Fruit fly (Drosophila melanogaster) whole organism, adult: ENCODE data around the gene CG2076.

Experiments
- CG11617 ChIP-seq: fragments of 200-800 bp; sonication (Bioruptor generic); optimal IDR thresholded peaks from 2 replicates; lab custom pipeline; 2017; ENCODE audit warnings: mild to moderate bottlenecking, missing biosample characterization, missing genetic modification reagents, missing genetic modification characterization
- CG12768 ChIP-seq: fragments of 200-800 bp; sonication (Bioruptor generic); optimal IDR thresholded peaks from 2 replicates; lab custom pipeline; 2017; ENCODE audit warnings: missing biosample characterization, missing genetic modification characterization, mild to moderate bottlenecking, moderate library complexity, missing genetic modification reagents
- CG14711 ChIP-seq: fragments of 200-800 bp; sonication (Bioruptor generic); optimal IDR thresholded peaks from 2 replicates; lab custom pipeline; 2018; ENCODE audit warnings: missing biosample characterization, mild to moderate bottlenecking, missing genetic modification characterization, moderate library complexity
- CG1620 ChIP-seq: fragments of 200-800 bp; sonication (Bioruptor generic); optimal IDR thresholded peaks from 2 replicates; lab custom pipeline; 2016; ENCODE audit warnings: missing biosample characterization, missing genetic modification characterization
- CG33017 ChIP-seq: fragments of 200-800 bp; sonication (Bioruptor generic); optimal IDR thresholded peaks from 2 replicates; lab custom pipeline; 2018; ENCODE audit warnings: missing biosample characterization, mild to moderate bottlenecking, missing genetic modification characterization, moderate library complexity
- CG7045 ChIP-seq: fragments of 200-800 bp; sonication (Bioruptor generic); optimal IDR thresholded peaks from 2 replicates; lab custom pipeline; 2017; ENCODE audit warnings: missing biosample characterization, mild to moderate bottlenecking, missing genetic modification characterization
- Clk ChIP-seq: fragments of 200-800 bp; sonication (Bioruptor generic); optimal IDR thresholded peaks from 2 replicates; lab custom pipeline; 2017; ENCODE audit warnings: missing biosample characterization, missing genetic modification characterization
- Mnt ChIP-seq: fragments of 200-800 bp; sonication (Bioruptor generic); optimal IDR thresholded peaks from 2 replicates; lab custom pipeline; 2016; ENCODE audit warnings: missing biosample characterization, mild to moderate bottlenecking, missing genetic modification characterization
- bab1 ChIP-seq: fragments of 200-800 bp; sonication (Bioruptor generic); optimal IDR thresholded peaks from 3 replicates; lab custom pipeline; 2019; ENCODE audit warnings: missing biosample characterization, mild to moderate bottlenecking, missing genetic modification characterization, moderate library complexity
- cic ChIP-seq: fragments of 200-800 bp; sonication (Bioruptor generic); optimal IDR thresholded peaks from 2 replicates; lab custom pipeline; 2017; ENCODE audit warnings: missing biosample characterization, mild to moderate bottlenecking, missing genetic modification characterization, moderate library complexity
- cnc ChIP-seq, 2 experiments: fragments of >200 bp; optimal IDR thresholded peaks; 2 replicates each; lab custom pipeline; 2017
- ovo ChIP-seq: fragments of 200-800 bp; sonication (Bioruptor generic); optimal IDR thresholded peaks from 2 replicates; lab custom pipeline; 2016; ENCODE audit warnings: missing biosample characterization, missing genetic modification characterization
- toe ChIP-seq: fragments of 200-800 bp; sonication (Bioruptor generic); optimal IDR thresholded peaks from 2 replicates; lab custom pipeline; 2016; ENCODE audit warnings: missing biosample characterization, missing genetic modification characterization

DNA sequence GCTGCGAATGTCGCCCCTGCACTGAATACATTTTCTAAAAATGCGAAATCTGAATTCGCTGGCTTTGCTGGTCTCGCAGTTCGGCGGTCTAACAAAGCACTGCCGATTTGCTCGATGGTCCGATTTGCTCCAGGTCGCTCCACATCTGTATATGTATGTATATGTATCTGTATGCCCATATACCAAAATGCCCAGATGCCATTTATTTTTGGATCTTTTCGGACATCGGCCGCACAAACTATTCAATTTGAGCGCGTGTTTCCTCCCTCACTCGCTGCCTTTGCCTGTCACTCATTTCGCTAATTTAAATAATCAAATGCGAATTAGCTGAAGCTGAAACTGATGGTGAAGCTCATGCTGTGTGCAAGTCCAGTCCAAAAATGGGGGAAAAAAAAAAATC, 26.9 kb upstream of the CG2076 start, which contains the start of gene CG1537:
- TF ChIP-seq ovo (GFP tag; lab: Kevin White, UChicago) (no peak), Clk (GFP tag; lab: Kevin White, UChicago) (no peak), CG33017 (no peak), Mnt (no peak), CG11617 (GFP tag; lab: Kevin White, UChicago) (no peak), cnc (optimal IDR thresholded peaks at IDR 0.05; lab: Kevin White, UChicago) (no peak), CG14711 (tag; lab: Kevin White, UChicago) (no peak), CG12768 (GFP tag; lab: Kevin White, UChicago) (no peak), bab1 (no peak), CG7045 (GFP tag; lab: Kevin White, UChicago) (no peak), toe (GFP tag; lab: Kevin White, UChicago) (no peak), CG1620 (GFP tag; lab: Kevin White, UChicago) (no peak), cic (no peak)
